Worm (Caenorhabditis elegans) whole organism, L4/young adult: ENCODE data around the gene Y43F8B.22.
A peak's percentile ranks its signal among the peaks of the same experiment; 100 is the strongest.

Source experiments
- W03F9.2 ChIP-seq: fragments of 150-350 bp; optimal IDR thresholded peaks from 2 replicates; lab custom pipeline; 2014; ENCODE audit warnings: missing biosample characterization, missing genetic modification characterization
- him-1 ChIP-seq: sonication (generic microtip); optimal IDR thresholded peaks from 2 replicates; lab custom pipeline; 2016; ENCODE audit warnings: missing genotype, missing genetic modification reagents, missing genetic modification characterization, missing compliant biosample characterization

ce11 chrV:19524569-19524968, 41.9 kb downstream of the Y43F8B.22 start:
- no peak for TF ChIP-seq him-1
- peak; percentile 43 for TF ChIP-seq W03F9.2 (tag; lab: Kevin White, UChicago)
